Fruit fly (Drosophila melanogaster): Measurements from ENCODE around the gene Cip4.

Cip4 gene

dm6 chr3L:4296760-4297159, 67.1 kb downstream of the Cip4 start:
- TF ChIP-seq Blimp-1 (GFP tag; optimal IDR thresholded peaks at IDR 0.05) = peak; percentile 37
- no peak for TF ChIP-seq Hr39 (GFP tag; optimal IDR thresholded peaks at IDR 0.05)

dm6 chr3L:4293711-4294110, 70.2 kb downstream of the Cip4 start:
- no peak for TF ChIP-seq acj6 (GFP tag; optimal IDR thresholded peaks at IDR 0.05)
- TF ChIP-seq CG11902 (GFP tag; optimal IDR thresholded peaks at IDR 0.05) = no peak
- TF ChIP-seq Met (GFP tag; optimal IDR thresholded peaks at IDR 0.05) = no peak
- peak; percentile 52 for TF ChIP-seq Eip78C (GFP tag)
- TF ChIP-seq fkh (GFP tag; optimal IDR thresholded peaks at IDR 0.05) = peak; percentile 31
- peak; percentile 57 for TF ChIP-seq vri (GFP tag; optimal IDR thresholded peaks at IDR 0.05)

dm6 chr3L:4293304-4293703, 70.6 kb downstream of the Cip4 start:
- TF ChIP-seq CG15336 (GFP tag; IDR thresholded peaks at IDR 0.05) = peak; percentile 49
- no peak for TF ChIP-seq Eip78C (GFP tag)
- peak; percentile 27 for TF ChIP-seq CG32006 (GFP tag; optimal IDR thresholded peaks at IDR 0.05)

- TF ChIP-seq ss (GFP tag; optimal IDR thresholded peaks at IDR 0.05) = no peak
- peak; percentile 33 for TF ChIP-seq lz (GFP tag; optimal IDR thresholded peaks at IDR 0.05)
- no peak for TF ChIP-seq Eip93F (GFP tag; optimal IDR thresholded peaks at IDR 0.05)
- peak; percentile 6 for TF ChIP-seq achi (GFP tag; optimal IDR thresholded peaks at IDR 0.05)
- peak; percentile 78 for TF ChIP-seq Sox14 (GFP tag; optimal IDR thresholded peaks at IDR 0.05)
- TF ChIP-seq cyc (GFP tag; optimal IDR thresholded peaks at IDR 0.05) = peak; percentile 34
- no peak for TF ChIP-seq Hr38 (GFP tag; optimal IDR thresholded peaks at IDR 0.05)
- peak; percentile 34 for TF ChIP-seq topi (GFP tag; optimal IDR thresholded peaks at IDR 0.05)
- no peak for TF ChIP-seq OdsH (GFP tag; optimal IDR thresholded peaks at IDR 0.05)
- no peak for TF ChIP-seq fkh (GFP tag; optimal IDR thresholded peaks at IDR 0.05)
- no peak for TF ChIP-seq CG11762 (GFP tag; optimal IDR thresholded peaks at IDR 0.05; ENCODE audit: insufficient read depth)
- peak; percentile 21 for TF ChIP-seq Eip78C (GFP tag)
- TF ChIP-seq CG8119 (GFP tag; IDR thresholded peaks at IDR 0.05) = no peak
- TF ChIP-seq dac (GFP tag; optimal IDR thresholded peaks at IDR 0.05) = no peak
- no peak for TF ChIP-seq dsx (GFP tag; optimal IDR thresholded peaks at IDR 0.05; ENCODE audit: poor library complexity, severe bottlenecking)
- peak; percentile 21 for TF ChIP-seq CG31627 (GFP tag; optimal IDR thresholded peaks at IDR 0.05)
- TF ChIP-seq CG1621 (tag; optimal IDR thresholded peaks at IDR 0.05) = no peak
- no peak for TF ChIP-seq Eip75B (GFP tag; optimal IDR thresholded peaks at IDR 0.05)
- peak; percentile 51 for TF ChIP-seq esn (GFP tag; optimal IDR thresholded peaks at IDR 0.05)
- TF ChIP-seq CG3032 (tag; optimal IDR thresholded peaks at IDR 0.05) = peak; percentile 30
- peak; percentile 35 for TF ChIP-seq Hr39 (GFP tag; optimal IDR thresholded peaks at IDR 0.05)
- TF ChIP-seq vri (GFP tag; optimal IDR thresholded peaks at IDR 0.05) = peak; percentile 57
- no peak for TF ChIP-seq Smox (GFP tag; optimal IDR thresholded peaks at IDR 0.05)
- TF ChIP-seq CG11294 (GFP tag; IDR thresholded peaks at IDR 0.05) = no peak
- TF ChIP-seq CG6808 (GFP tag; optimal IDR thresholded peaks at IDR 0.05) = no peak
Observed at dm6 chr3L:4292120-4292697, 71.7 kb downstream of the Cip4 start, which contains the start of the genes CG15012 and Fdx2. TSS of gene CG15012 (minus strand) at chr3L:4292246. TSS of gene Fdx2 (plus strand) at chr3L:4292482.

- TF ChIP-seq achi (GFP tag; optimal IDR thresholded peaks at IDR 0.05) (peak; percentile 65), CG6854 (GFP tag; optimal IDR thresholded peaks at IDR 0.05) (peak; percentile 57), spab (GFP tag; optimal IDR thresholded peaks at IDR 0.05) (no peak), Lpt (GFP tag; optimal IDR thresholded peaks at IDR 0.05) (peak; percentile 10), Hr38 (GFP tag; optimal IDR thresholded peaks at IDR 0.05) (no peak), CG6808 (GFP tag; optimal IDR thresholded peaks at IDR 0.05) (peak; percentile 72), CG1621 (tag; optimal IDR thresholded peaks at IDR 0.05) (peak; percentile 46), CG31627 (GFP tag; optimal IDR thresholded peaks at IDR 0.05) (peak; percentile 64), Eip75B (GFP tag; optimal IDR thresholded peaks at IDR 0.05) (no peak), OdsH (GFP tag; optimal IDR thresholded peaks at IDR 0.05) (no peak), Gug (GFP tag; IDR thresholded peaks at IDR 0.05) (no peak; the same call in 1 of the 2 replicates), acj6 (GFP tag; optimal IDR thresholded peaks at IDR 0.05) (peak; percentile 66), CG4318 (GFP tag; optimal IDR thresholded peaks at IDR 0.05) (no peak), Smox (GFP tag; optimal IDR thresholded peaks at IDR 0.05) (no peak), CG8632 (GFP tag; optimal IDR thresholded peaks at IDR 0.05) (peak; percentile 62), CG16779 (tag; optimal IDR thresholded peaks at IDR 0.05) (no peak), CG9139 (GFP tag; optimal IDR thresholded peaks at IDR 0.05) (no peak), CG34406 (GFP tag; optimal IDR thresholded peaks at IDR 0.05) (peak; percentile 63), eg (GFP tag; IDR thresholded peaks at IDR 0.05) (0 out of 3 replicates have a peak, but pooled peaks have one; percentile 14), vri (GFP tag; optimal IDR thresholded peaks at IDR 0.05) (no peak), CG6792 (GFP tag; optimal IDR thresholded peaks at IDR 0.05) (peak; percentile 71), dsx (GFP tag; optimal IDR thresholded peaks at IDR 0.05; ENCODE audit: poor library complexity, severe bottlenecking) (peak; percentile 73), ss (GFP tag; optimal IDR thresholded peaks at IDR 0.05) (peak; percentile 73 to 75)
Observed at dm6 chr3L:4288591-4289056, 75.3 kb downstream of the Cip4 start, which contains the start of gene Hexo1. TSS of gene Hexo1 (plus strand) at chr3L:4288641.

Data from whole organism, prepupa.